Fruit fly (Drosophila melanogaster) whole organism, embryonic: Measurements from ENCODE around the gene CG4733.

Experiments
- Aef1 ChIP-seq: fragments of 200-800 bp; sonication (Bioruptor generic); IDR thresholded peaks from 3 replicates; pipeline ENCODE4 v1.3.6; 2022; ENCODE audit warnings: missing biosample characterization, missing genetic modification characterization
- Atf6 ChIP-seq: fragments of 200-800 bp; sonication (Bioruptor generic); IDR thresholded peaks from 2 replicates; pipeline ENCODE4 v1.3.6; 2022; ENCODE audit warnings: missing biosample characterization, missing genetic modification characterization
- Awh ChIP-seq: fragments of 200-800 bp; sonication (Bioruptor generic); IDR thresholded peaks from 2 replicates; pipeline ENCODE4, ENCODE4 v1.3.6; 2022; ENCODE audit warnings: missing biosample characterization, missing genetic modification characterization
- B-H1 ChIP-seq: fragments of 200-800 bp; sonication (Bioruptor generic); IDR thresholded peaks from 3 replicates; pipeline ENCODE4 v1.3.6; 2022; ENCODE audit warnings: missing biosample characterization, missing genetic modification characterization
- Bteb2 ChIP-seq: fragments of 200-800 bp; sonication (Bioruptor generic); optimal IDR thresholded peaks from 2 replicates; lab custom pipeline; 2016; ENCODE audit warnings: missing biosample characterization, missing genetic modification characterization
- CG10366 ChIP-seq: fragments of 200-800 bp; sonication (Bioruptor generic); IDR thresholded peaks from 2 replicates; pipeline ENCODE4 v1.3.6; 2022; ENCODE audit warnings: missing biosample characterization, missing genetic modification characterization
- CG10565 ChIP-seq: fragments of 200-800 bp; sonication (Bioruptor generic); optimal IDR thresholded peaks from 3 replicates; lab custom pipeline; 2016; ENCODE audit warnings: missing biosample characterization, mild to moderate bottlenecking, missing genetic modification characterization
- CG12236 ChIP-seq: fragments of 200-800 bp; sonication (Bioruptor generic); optimal IDR thresholded peaks from 2 replicates; lab custom pipeline; 2016; ENCODE audit warnings: missing biosample characterization, missing genetic modification characterization
- CG13296 ChIP-seq: fragments of 200-800 bp; sonication (Bioruptor generic); optimal IDR thresholded peaks from 3 replicates; lab custom pipeline; 2018; ENCODE audit warnings: missing biosample characterization, mild to moderate bottlenecking, missing genetic modification characterization
- CG15696 ChIP-seq: fragments of 200-800 bp; sonication (Bioruptor generic); optimal IDR thresholded peaks from 2 replicates; lab custom pipeline; 2019; ENCODE audit warnings: missing biosample characterization, mild to moderate bottlenecking, missing genetic modification characterization, moderate library complexity
- CG17359 ChIP-seq: fragments of 200-800 bp; sonication (Bioruptor generic); optimal IDR thresholded peaks from 3 replicates; lab custom pipeline; 2018; ENCODE audit warnings: missing biosample characterization, mild to moderate bottlenecking, missing genetic modification characterization, moderate library complexity
- CG17612 ChIP-seq: fragments of 200-800 bp; sonication (Bioruptor generic); IDR thresholded peaks from 2 replicates; pipeline ENCODE4 v1.3.6; 2022; ENCODE audit warnings: missing biosample characterization, missing genetic modification characterization
- CG2129 ChIP-seq: fragments of 200-800 bp; sonication (Bioruptor generic); IDR thresholded peaks from 2 replicates; pipeline ENCODE4 v1.3.6; 2022; ENCODE audit warnings: missing biosample characterization, missing genetic modification characterization; ENCODE audit not compliant: partially characterized antibody
- CG2678 ChIP-seq: fragments of 200-800 bp; sonication (Bioruptor generic); optimal IDR thresholded peaks from 3 replicates; lab custom pipeline; 2019; ENCODE audit warnings: missing biosample characterization, mild to moderate bottlenecking, missing genetic modification characterization, moderate library complexity
- CG32532 ChIP-seq: fragments of 200-800 bp; sonication (Bioruptor generic); IDR thresholded peaks from 2 replicates; pipeline ENCODE4 v1.3.6; 2022; ENCODE audit warnings: missing biosample characterization, missing genetic modification characterization
- CG33213 ChIP-seq: fragments of 200-800 bp; sonication (Bioruptor generic); optimal IDR thresholded peaks from 3 replicates; lab custom pipeline; 2016; ENCODE audit warnings: missing biosample characterization, missing genetic modification characterization
- CG6654 ChIP-seq: fragments of 200-800 bp; sonication (Bioruptor generic); optimal IDR thresholded peaks from 2 replicates; lab custom pipeline; 2017; ENCODE audit warnings: missing biosample characterization, mild to moderate bottlenecking, missing genetic modification characterization
- CG7271 ChIP-seq: fragments of 200-800 bp; sonication (Bioruptor generic); optimal IDR thresholded peaks from 2 replicates; lab custom pipeline; 2018; ENCODE audit warnings: missing biosample characterization, mild to moderate bottlenecking, missing genetic modification characterization, moderate library complexity
- CG8388 ChIP-seq: fragments of 200-800 bp; sonication (Bioruptor generic); optimal IDR thresholded peaks from 2 replicates; lab custom pipeline; 2019; ENCODE audit warnings: missing biosample characterization, mild to moderate bottlenecking, missing genetic modification characterization, moderate library complexity
- CG8944 ChIP-seq: fragments of 200-800 bp; sonication (Bioruptor generic); optimal IDR thresholded peaks from 3 replicates; lab custom pipeline; 2016; ENCODE audit warnings: missing biosample characterization, missing genetic modification characterization
- D19B ChIP-seq: fragments of 200-800 bp; sonication (Bioruptor generic); optimal IDR thresholded peaks from 2 replicates; lab custom pipeline; 2017; ENCODE audit warnings: missing biosample characterization, mild to moderate bottlenecking, missing genetic modification characterization
- Doc3 ChIP-seq: fragments of 200-800 bp; sonication (Bioruptor generic); IDR thresholded peaks from 3 replicates; pipeline ENCODE4 v1.3.6; 2022; ENCODE audit warnings: missing biosample characterization, missing genetic modification characterization; ENCODE audit not compliant: partially characterized antibody
- Gsc ChIP-seq: fragments of 200-800 bp; sonication (Bioruptor generic); IDR thresholded peaks from 2 replicates; pipeline ENCODE4 v1.3.6; 2022; ENCODE audit warnings: missing biosample characterization, missing genetic modification characterization
- Lim3 ChIP-seq: fragments of 200-800 bp; sonication (Bioruptor generic); IDR thresholded peaks from 2 replicates; pipeline ENCODE4 v1.3.6; 2022; ENCODE audit warnings: missing biosample characterization, missing genetic modification characterization
- Mes4 ChIP-seq: fragments of 200-800 bp; sonication (Bioruptor generic); optimal IDR thresholded peaks from 2 replicates; lab custom pipeline; 2016; ENCODE audit warnings: missing biosample characterization, missing genetic modification characterization
- Nf-YB ChIP-seq: fragments of 200-800 bp; sonication (Bioruptor generic); optimal IDR thresholded peaks from 3 replicates; lab custom pipeline; 2019; ENCODE audit warnings: missing biosample characterization, mild to moderate bottlenecking, missing genetic modification characterization, moderate library complexity
- Sry-β ChIP-seq: fragments of 200-800 bp; sonication (Bioruptor generic); optimal IDR thresholded peaks from 2 replicates; lab custom pipeline; 2018; ENCODE audit warnings: missing biosample characterization, mild to moderate bottlenecking, missing genetic modification characterization, moderate library complexity
- Sry-δ ChIP-seq: fragments of 200-800 bp; sonication (Bioruptor generic); optimal IDR thresholded peaks from 2 replicates; lab custom pipeline; 2016; ENCODE audit warnings: missing biosample characterization, missing genetic modification characterization
- Xrp1 ChIP-seq: fragments of 200-800 bp; sonication (Bioruptor generic); IDR thresholded peaks from 2 replicates; pipeline ENCODE4 v1.3.6; 2022; ENCODE audit warnings: missing biosample characterization, missing genetic modification characterization
- ap ChIP-seq: fragments of 200-800 bp; sonication (Bioruptor generic); IDR thresholded peaks from 2 replicates; pipeline ENCODE4 v1.3.6; 2022; ENCODE audit warnings: missing biosample characterization, missing genetic modification characterization
- bsh ChIP-seq, 2 experiments: fragments of 200-800 bp; sonication (Bioruptor generic); optimal IDR thresholded peaks; 2 replicates each; lab custom pipeline; 2017 to 2018; ENCODE audit warnings: mild to moderate bottlenecking in 2 of 2, missing biosample characterization in 2 of 2, missing genetic modification characterization in 2 of 2, moderate library complexity in 1 of 2
- caup ChIP-seq: fragments of 200-800 bp; sonication (Bioruptor generic); optimal IDR thresholded peaks from 3 replicates; lab custom pipeline; 2017; ENCODE audit warnings: missing biosample characterization, mild to moderate bottlenecking, missing genetic modification characterization, moderate library complexity; ENCODE audit not compliant: severe bottlenecking
- da ChIP-seq: fragments of 200-800 bp; sonication (Bioruptor generic); optimal IDR thresholded peaks from 2 replicates; lab custom pipeline; 2016; ENCODE audit warnings: missing biosample characterization, missing genetic modification characterization
- dan ChIP-seq: fragments of 200-800 bp; sonication (Bioruptor generic); IDR thresholded peaks from 2 replicates; pipeline ENCODE4 v1.3.6; 2022; ENCODE audit warnings: missing biosample characterization, missing genetic modification characterization
- fru ChIP-seq: fragments of >200 bp; optimal IDR thresholded peaks from 2 replicates; lab custom pipeline; 2017
- gt ChIP-seq: fragments of 200-800 bp; sonication (Bioruptor generic); IDR thresholded peaks from 2 replicates; pipeline ENCODE4 v1.3.6; 2022; ENCODE audit warnings: missing biosample characterization, missing genetic modification characterization
- klu ChIP-seq: fragments of 200-800 bp; sonication (Bioruptor generic); IDR thresholded peaks from 2 replicates; pipeline ENCODE4 v1.3.6; 2022; ENCODE audit warnings: missing biosample characterization, missing genetic modification characterization
- odd ChIP-seq: fragments of 200-800 bp; sonication (Bioruptor generic); optimal IDR thresholded peaks from 2 replicates; lab custom pipeline; 2017; ENCODE audit warnings: missing biosample characterization, mild to moderate bottlenecking, missing genetic modification characterization
- onecut ChIP-seq: fragments of 200-800 bp; sonication (Bioruptor generic); IDR thresholded peaks from 2 replicates; pipeline ENCODE4 v1.3.6; 2022; ENCODE audit warnings: missing biosample characterization, missing genetic modification characterization
- pfk ChIP-seq: fragments of 200-800 bp; sonication (Bioruptor generic); optimal IDR thresholded peaks from 2 replicates; lab custom pipeline; 2018; ENCODE audit warnings: missing biosample characterization, mild to moderate bottlenecking, missing genetic modification characterization, moderate library complexity
- phol ChIP-seq: fragments of 200-800 bp; sonication (Bioruptor generic); optimal IDR thresholded peaks from 3 replicates; lab custom pipeline; 2018; ENCODE audit warnings: missing biosample characterization, mild to moderate bottlenecking, missing genetic modification characterization, moderate library complexity
- ro ChIP-seq: fragments of 200-800 bp; sonication (Bioruptor generic); IDR thresholded peaks from 2 replicates; pipeline ENCODE4 v1.3.6; 2022; ENCODE audit warnings: missing biosample characterization, missing genetic modification characterization
- sd ChIP-seq: fragments of 200-800 bp; sonication (Bioruptor generic); optimal IDR thresholded peaks from 3 replicates; lab custom pipeline; 2018; ENCODE audit warnings: missing biosample characterization, mild to moderate bottlenecking, missing genetic modification characterization, moderate library complexity
- sisA ChIP-seq: fragments of 200-800 bp; sonication (Bioruptor generic); IDR thresholded peaks from 2 replicates; pipeline ENCODE4 v1.3.6; 2022; ENCODE audit warnings: missing biosample characterization, missing genetic modification characterization
- ssp ChIP-seq: fragments of 200-800 bp; sonication (Bioruptor generic); IDR thresholded peaks from 2 replicates; pipeline ENCODE4 v1.3.6; 2022; ENCODE audit warnings: missing biosample characterization, missing genetic modification characterization
- tll ChIP-seq, 2 experiments: fragments of 200-800 bp in 1 of 2; fragments of >200 bp in 1 of 2; sonication (Bioruptor generic) in 1 of 2; optimal IDR thresholded peaks; 2 replicates each; lab custom pipeline; 2017 to 2019; ENCODE audit warnings: missing biosample characterization in 2 of 2, missing genetic modification characterization in 2 of 2, mild to moderate bottlenecking in 1 of 2, moderate library complexity in 1 of 2
- usp ChIP-seq: fragments of >200 bp; optimal IDR thresholded peaks from 2 replicates; lab custom pipeline; 2017; ENCODE audit warnings: missing biosample characterization, missing genetic modification characterization

The CG4733 gene

DNA sequence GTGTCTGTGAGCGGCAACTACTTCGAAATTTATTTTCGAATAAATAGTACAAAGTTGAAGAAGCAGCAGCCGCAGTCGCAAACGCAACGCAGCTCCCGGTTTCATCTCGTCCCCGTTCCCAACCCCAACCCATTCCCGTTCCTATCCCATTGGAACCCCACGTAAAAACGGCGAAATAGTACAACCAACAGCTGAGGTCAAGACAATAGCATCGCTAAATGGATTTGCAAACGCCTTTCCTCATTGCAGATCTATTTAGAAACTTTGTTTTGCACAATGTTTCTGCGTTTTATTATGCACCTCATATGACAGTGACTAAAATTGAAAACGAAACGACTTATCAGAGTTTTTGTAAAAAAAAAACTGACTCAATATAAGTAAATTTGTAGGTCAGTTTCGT is 874 bp downstream of the CG4733 start (continued):
- TF ChIP-seq Aef1 (no peak), tll (GFP tag; optimal IDR thresholded peaks at IDR 0.05; lab: Kevin White, UChicago) (no peak), dan (GFP tag; lab: Robert Waterston, UW) (no peak), CG6654 (GFP tag; lab: Kevin White, UChicago) (no peak), bsh (GFP tag; optimal IDR thresholded peaks at IDR 0.05; lab: Kevin White, UChicago) (no peak), usp (GFP tag; lab: Kevin White, UChicago) (no peak), da (GFP tag; lab: Kevin White, UChicago) (no peak), D19B (no peak), CG13296 (GFP tag; lab: Kevin White, UChicago) (no peak), Xrp1 (GFP tag; lab: Robert Waterston, UW) (no peak), Lim3 (no peak), CG8944 (no peak), CG32532 (peak; percentile 10; the same call in 1 of the 2 replicates), Awh (GFP tag; lab: Robert Waterston, UW) (no peak), odd (GFP tag; lab: Kevin White, UChicago) (no peak), CG10565 (GFP tag; lab: Kevin White, UChicago) (no peak), CG10366 (GFP tag; lab: Robert Waterston, UW) (no peak), sd (tag; lab: Kevin White, UChicago) (no peak), ro (no peak), caup (no peak), onecut (GFP tag; lab: Robert Waterston, UW) (no peak), Mes4 (GFP tag; lab: Kevin White, UChicago) (no peak), klu (no peak), CG12236 (GFP tag; lab: Kevin White, UChicago) (no peak), Doc3 (GFP tag; lab: Robert Waterston, UW) (no peak), gt (no peak), ap (GFP tag; lab: Robert Waterston, UW) (no peak), fru (lab: Kevin White, UChicago) (no peak), Bteb2 (no peak), CG33213 (GFP tag; lab: Kevin White, UChicago) (no peak), CG2678 (tag; lab: Kevin White, UChicago) (no peak), B-H1 (GFP tag; lab: Robert Waterston, UW) (no peak), CG15696 (no peak), ssp (GFP tag; lab: Robert Waterston, UW) (no peak), Sry-δ (GFP tag; lab: Kevin White, UChicago) (no peak), Nf-YB (GFP tag; lab: Kevin White, UChicago) (no peak), sisA (GFP tag; lab: Robert Waterston, UW) (peak; percentile 15; the same call in 1 of the 2 replicates), Gsc (GFP tag; lab: Robert Waterston, UW) (no peak), Sry-β (no peak), CG8388 (GFP tag; lab: Kevin White, UChicago) (no peak), pfk (GFP tag; lab: Kevin White, UChicago) (peak; percentile 71), CG2129 (no peak), CG17612 (no peak), phol (tag; lab: Kevin White, UChicago) (no peak), Atf6 (GFP tag; lab: Robert Waterston, UW) (no peak), CG17359 (tag; lab: Kevin White, UChicago) (no peak), CG7271 (no peak)
- TF ChIP-seq, all 482 proteins: peak for 25
